Fruit fly (Drosophila melanogaster): ENCODE results near the gene Ir10a.

Gene Ir10a

dm6 chrX:11325175-11325768 lies 14.3 kb upstream of the Ir10a start, which contains the start of gene Gapvd1:
TSS of gene Gapvd1 (plus strand) at chrX:11325385.
- TF ChIP-seq bowl (GFP tag; IDR thresholded peaks at IDR 0.05), result no peak
- peak; percentile 94 for TF ChIP-seq Dref (GFP tag; IDR thresholded peaks at IDR 0.05)
- no peak for TF ChIP-seq HLH3B (GFP tag; IDR thresholded peaks at IDR 0.05)
- TF ChIP-seq sna (GFP tag; IDR thresholded peaks at IDR 0.05; ENCODE audit: partially characterized antibody), result peak; percentile 56; the same call in 1 of the 2 replicates
- TF ChIP-seq CG32767 (GFP tag; IDR thresholded peaks at IDR 0.05), result no peak
- no peak for TF ChIP-seq wdn (GFP tag; IDR thresholded peaks at IDR 0.05)
- 0 out of 2 replicates have a peak, but pooled peaks have one; percentile 21 for TF ChIP-seq E2f1 (GFP tag; IDR thresholded peaks at IDR 0.05)
- TF ChIP-seq pzg (GFP tag; optimal IDR thresholded peaks at IDR 0.05), result peak; percentile 65
- TF ChIP-seq slou (GFP tag; optimal IDR thresholded peaks at IDR 0.05), result no peak
- no peak for TF ChIP-seq Drgx (GFP tag; IDR thresholded peaks at IDR 0.05)
- TF ChIP-seq dmrt11E (tag; optimal IDR thresholded peaks at IDR 0.05), result no peak
- no peak for TF ChIP-seq TFAM (GFP tag; optimal IDR thresholded peaks at IDR 0.05)
- TF ChIP-seq ap (GFP tag; IDR thresholded peaks at IDR 0.05), result no peak
- TF ChIP-seq CG13894 (tag; optimal IDR thresholded peaks at IDR 0.05), result peak; percentile 4
- TF ChIP-seq YL-1 (GFP tag; optimal IDR thresholded peaks at IDR 0.05), result peak; percentile 38
- no peak for TF ChIP-seq br (optimal IDR thresholded peaks at IDR 0.05)
- no peak for TF ChIP-seq crol (GFP tag; IDR thresholded peaks at IDR 0.05)
- TF ChIP-seq sisA (GFP tag; IDR thresholded peaks at IDR 0.05), result no peak
- no peak for TF ChIP-seq CG14050 (GFP tag; IDR thresholded peaks at IDR 0.05)
- TF ChIP-seq Hmr (GFP tag; optimal IDR thresholded peaks at IDR 0.05), result peak; percentile 6
- peak in 1 of 2 experiments; percentile 88 for TF ChIP-seq crp (GFP tag; optimal IDR thresholded peaks at IDR 0.05)
- TF ChIP-seq twi (tag; optimal IDR thresholded peaks at IDR 0.05), result no peak
- peak; percentile 22; the same call in 1 of the 2 replicates for TF ChIP-seq stc (GFP tag; IDR thresholded peaks at IDR 0.05)
- 0 out of 2 replicates have a peak, but pooled peaks have one; percentile 14 for TF ChIP-seq CG17328 (GFP tag; IDR thresholded peaks at IDR 0.05)
- peak; percentile 78 for TF ChIP-seq CG34224 (GFP tag; IDR thresholded peaks at IDR 0.05; ENCODE audit: partially characterized antibody)
- TF ChIP-seq CG12299 (tag; optimal IDR thresholded peaks at IDR 0.05), result peak; percentile 41
- TF ChIP-seq danr (GFP tag; IDR thresholded peaks at IDR 0.05), result no peak
- peak; percentile 53; the same call in 1 of the 2 replicates for TF ChIP-seq NFAT (GFP tag; IDR thresholded peaks at IDR 0.05)
- TF ChIP-seq CG31365 (tag; optimal IDR thresholded peaks at IDR 0.05), result no peak
- TF ChIP-seq pb (GFP tag; optimal IDR thresholded peaks at IDR 0.05), result no peak
- TF ChIP-seq Sox102F (GFP tag; optimal IDR thresholded peaks at IDR 0.05), result no peak
- TF ChIP-seq sima (GFP tag; optimal IDR thresholded peaks at IDR 0.05), result no peak
- no peak for TF ChIP-seq CG5953 (GFP tag; IDR thresholded peaks at IDR 0.05)
- peak; percentile 70 for TF ChIP-seq hbn (GFP tag; IDR thresholded peaks at IDR 0.05; ENCODE audit: partially characterized antibody)
- no peak for TF ChIP-seq Atf3 (GFP tag; optimal IDR thresholded peaks at IDR 0.05)
- TF ChIP-seq sens (GFP tag), result peak; percentile 83
- no peak for TF ChIP-seq NC2β (GFP tag; optimal IDR thresholded peaks at IDR 0.05)
- no peak for TF ChIP-seq CG15696 (tag; optimal IDR thresholded peaks at IDR 0.05)
- no peak for TF ChIP-seq Xrp1 (GFP tag; IDR thresholded peaks at IDR 0.05)
- peak; percentile 84 for TF ChIP-seq knrl (GFP tag; IDR thresholded peaks at IDR 0.05; ENCODE audit: partially characterized antibody)
- peak; percentile 87 for TF ChIP-seq CG42726 (GFP tag; IDR thresholded peaks at IDR 0.05; ENCODE audit: partially characterized antibody)
- peak; percentile 20 for TF ChIP-seq CG30020 (tag; optimal IDR thresholded peaks at IDR 0.05)
- peak; percentile 60 for TF ChIP-seq CG1603 (tag; optimal IDR thresholded peaks at IDR 0.05)
- TF ChIP-seq CG10366 (GFP tag; IDR thresholded peaks at IDR 0.05), result no peak
- TF ChIP-seq Kr (GFP tag; optimal IDR thresholded peaks at IDR 0.05), result no peak
- TF ChIP-seq C15 (GFP tag; IDR thresholded peaks at IDR 0.05), result no peak
- no peak for TF ChIP-seq slp2 (GFP tag; optimal IDR thresholded peaks at IDR 0.05)
- TF ChIP-seq Hey (tag; optimal IDR thresholded peaks at IDR 0.05), result no peak
- TF ChIP-seq dpn (GFP tag; optimal IDR thresholded peaks at IDR 0.05), result peak; percentile 10 to 20
- TF ChIP-seq CrebB (tag; optimal IDR thresholded peaks at IDR 0.05), result no peak
- TF ChIP-seq Six4 (GFP tag; optimal IDR thresholded peaks at IDR 0.05), result no peak
